Worm (Caenorhabditis elegans): Measurements from ENCODE around the gene F53F4.15.

Gene F53F4.15

DNA sequence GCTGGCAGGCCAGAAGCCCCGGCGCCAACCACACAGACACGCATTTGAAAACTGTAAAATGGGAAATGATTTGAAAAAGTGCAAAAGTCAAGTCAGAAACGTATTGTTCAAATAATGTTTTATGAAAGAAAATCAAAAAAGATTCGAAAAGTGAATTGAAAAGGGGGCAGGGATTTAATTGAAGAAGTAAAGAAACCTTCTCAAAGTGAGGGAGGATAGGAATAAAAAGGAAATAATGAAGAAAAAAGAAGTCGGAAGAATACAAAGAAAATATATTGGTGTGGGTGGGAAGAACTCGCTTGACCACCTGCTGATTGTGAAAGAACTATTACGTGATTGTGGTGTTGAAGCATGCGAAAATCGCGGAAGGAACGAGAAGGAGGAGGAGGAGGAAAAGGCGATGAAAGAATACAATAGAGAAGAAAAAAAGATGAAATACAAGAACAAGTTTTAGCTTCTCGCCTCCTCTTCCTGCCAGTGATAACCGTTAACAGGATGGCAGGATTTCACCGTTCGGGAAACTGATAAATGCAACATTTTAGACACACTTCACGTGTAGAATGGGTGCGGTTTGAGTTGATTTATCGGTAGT, 14.0 kb upstream of the F53F4.15 start, which contains the start of gene fmo-4:
Gene fmo-4 (minus strand): TSS at position 51 of the 592 bp plus-strand sequence.
- TF ChIP-seq ceh-82 (tag; optimal IDR thresholded peaks at IDR 0.05) (no peak), lin-38 (GFP tag; IDR thresholded peaks at IDR 0.05) (no peak), spr-3 (GFP tag; optimal IDR thresholded peaks at IDR 0.05) (no peak), skn-1 (tag; optimal IDR thresholded peaks at IDR 0.05) (no peak), T26A8.4 (GFP tag; IDR thresholded peaks at IDR 0.05) (no peak), mdl-1 (tag; optimal IDR thresholded peaks at IDR 0.05) (peak in 1 of 2 experiments; percentile 54), jun-1 (tag; optimal IDR thresholded peaks at IDR 0.05) (no peak), nhr-11 (tag; optimal IDR thresholded peaks at IDR 0.05) (no peak), lin-13 (GFP tag; optimal IDR thresholded peaks at IDR 0.05) (no peak), ces-1 (GFP tag; optimal IDR thresholded peaks at IDR 0.05) (no peak), nhr-48 (tag; optimal IDR thresholded peaks at IDR 0.05) (peak; percentile 77), arid-1 (GFP tag; conservative IDR thresholded peaks at IDR 0.05) (no peak), zag-1 (tag; optimal IDR thresholded peaks at IDR 0.05) (no peak), unc-62 (GFP tag; optimal IDR thresholded peaks at IDR 0.05 in 1 of 2) (peak in 1 of 2 experiments; percentile 58), unc-62 (tag; optimal IDR thresholded peaks at IDR 0.05) (no peak), unc-39 (tag; optimal IDR thresholded peaks at IDR 0.05) (no peak), mxl-3 (GFP tag; optimal IDR thresholded peaks at IDR 0.05) (peak; percentile 9), F37D6.2 (tag; optimal IDR thresholded peaks at IDR 0.05) (no peak), aly-2 (tag; optimal IDR thresholded peaks at IDR 0.05) (no peak), hlh-11 (tag; optimal IDR thresholded peaks at IDR 0.05) (peak; percentile 79), zip-2 (tag; optimal IDR thresholded peaks at IDR 0.05) (no peak), madf-9 (GFP tag; conservative IDR thresholded peaks at IDR 0.05) (no peak), Y5F2A.4 (GFP tag; optimal IDR thresholded peaks at IDR 0.05) (no peak), R02D3.7 (tag; optimal IDR thresholded peaks at IDR 0.05) (no peak), nhr-28 (tag; optimal IDR thresholded peaks at IDR 0.05) (peak; percentile 12), gei-8 (GFP tag; optimal IDR thresholded peaks at IDR 0.05) (no peak), T20F7.1 (GFP tag; optimal IDR thresholded peaks at IDR 0.05) (no peak), aha-1 (tag) (peak; percentile 44), hif-1 (tag; optimal IDR thresholded peaks at IDR 0.05) (peak in 1 of 2 experiments; percentile 22), nhr-77 (tag; optimal IDR thresholded peaks at IDR 0.05) (no peak)

DNA sequence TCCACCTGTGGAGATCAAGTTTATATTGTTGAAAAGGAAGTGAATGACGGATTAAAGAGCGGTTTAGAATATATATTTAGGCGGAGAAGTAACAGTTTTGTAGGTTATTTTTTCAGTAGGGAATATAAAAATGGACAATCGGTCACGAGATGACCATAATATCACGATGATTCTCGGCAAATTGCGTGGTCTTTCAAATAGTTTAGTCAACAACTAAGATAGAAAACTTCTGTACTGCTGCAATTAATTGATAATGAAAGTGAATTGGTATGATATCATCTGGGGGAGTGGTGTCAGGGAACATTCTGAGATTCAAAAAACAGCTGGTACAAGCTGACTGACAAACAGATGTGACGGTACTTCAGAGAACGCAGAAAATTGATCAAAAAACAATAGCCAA, 12.3 kb upstream of the F53F4.15 start:
- TF ChIP-seq mxl-3 (GFP tag; optimal IDR thresholded peaks at IDR 0.05) (peak; percentile 22), lin-15B (tag; optimal IDR thresholded peaks at IDR 0.05) (no peak), nhr-48 (tag; optimal IDR thresholded peaks at IDR 0.05) (peak; percentile 53), nhr-28 (tag; optimal IDR thresholded peaks at IDR 0.05) (peak; percentile 75), hlh-30 (tag; optimal IDR thresholded peaks at IDR 0.05; ENCODE audit: insufficient read depth) (peak; percentile 63), hlh-11 (tag; optimal IDR thresholded peaks at IDR 0.05) (peak; percentile 53), dve-1 (tag; optimal IDR thresholded peaks at IDR 0.05; ENCODE audit: insufficient read depth) (no peak), dmd-6 (GFP tag; IDR thresholded peaks at IDR 0.05) (peak; percentile 41; the same call in 1 of the 2 replicates), unc-62 (GFP tag; optimal IDR thresholded peaks at IDR 0.05 in 1 of 2) (peak in 1 of 2 experiments; percentile 44), unc-62 (tag; optimal IDR thresholded peaks at IDR 0.05) (no peak), mdl-1 (tag; optimal IDR thresholded peaks at IDR 0.05) (peak in 1 of 2 experiments; percentile 35)

DNA sequence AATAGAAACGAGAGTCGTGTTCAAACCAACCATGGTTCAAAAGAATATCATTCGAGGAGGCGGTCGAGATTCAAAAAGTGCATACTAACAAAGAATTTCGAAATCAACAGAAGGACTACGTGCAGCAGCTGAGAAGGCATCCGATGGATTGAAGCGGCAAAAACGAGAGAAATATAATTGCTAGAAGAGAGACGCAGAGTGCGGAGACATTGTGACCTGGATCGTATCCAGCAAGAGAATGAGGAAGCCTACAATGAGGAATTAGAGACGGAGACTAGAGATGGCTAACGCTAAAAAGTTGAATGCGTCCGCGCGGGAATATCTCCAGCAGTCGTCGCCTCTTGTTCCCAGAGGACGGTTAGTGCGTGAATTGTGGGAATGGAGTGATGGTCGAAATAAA, 11.0 kb upstream of the F53F4.15 start:
- TF ChIP-seq hif-1 (tag; optimal IDR thresholded peaks at IDR 0.05) = peak in 1 of 2 experiments; percentile 42
- TF ChIP-seq mdl-1 (tag; optimal IDR thresholded peaks at IDR 0.05) = peak in 1 of 2 experiments; percentile 4
- 0 out of 2 replicates have a peak, but pooled peaks have one; percentile 11 for TF ChIP-seq D1046.2 (GFP tag; IDR thresholded peaks at IDR 0.05)
- no peak for TF ChIP-seq tag-97 (GFP tag; IDR thresholded peaks at IDR 0.05)
- TF ChIP-seq jun-1 (tag; optimal IDR thresholded peaks at IDR 0.05) = no peak
- TF ChIP-seq mxl-3 (GFP tag; optimal IDR thresholded peaks at IDR 0.05) = peak; percentile 21
- no peak for TF ChIP-seq arid-1 (GFP tag; conservative IDR thresholded peaks at IDR 0.05)
- TF ChIP-seq dpl-1 (GFP tag; optimal IDR thresholded peaks at IDR 0.05) = no peak
- no peak for TF ChIP-seq pqm-1 (tag; optimal IDR thresholded peaks at IDR 0.05)
- no peak for TF ChIP-seq nhr-102 (tag; optimal IDR thresholded peaks at IDR 0.05)
- TF ChIP-seq zip-2 (tag; optimal IDR thresholded peaks at IDR 0.05) = no peak
